Fruit fly (Drosophila melanogaster) whole organism, embryonic: Measurements from ENCODE around the gene mino.

Experiments
- B-H2 ChIP-seq: fragments of 200-800 bp; sonication (Bioruptor generic); optimal IDR thresholded peaks from 2 replicates; lab custom pipeline; 2018; ENCODE audit warnings: missing biosample characterization, mild to moderate bottlenecking, missing genetic modification characterization
- Bgb ChIP-seq: fragments of 200-800 bp; sonication (Bioruptor generic); IDR thresholded peaks from 2 replicates; pipeline ENCODE4 v1.3.6; 2022; ENCODE audit warnings: missing biosample characterization, missing genetic modification characterization; ENCODE audit not compliant: partially characterized antibody
- CG17328 ChIP-seq: fragments of 200-800 bp; sonication (Bioruptor generic); IDR thresholded peaks from 2 replicates; pipeline ENCODE4 v1.3.6; 2022; ENCODE audit warnings: missing biosample characterization, missing genetic modification characterization
- CG7372 ChIP-seq: fragments of 200-800 bp; sonication (Bioruptor generic); IDR thresholded peaks from 2 replicates; pipeline ENCODE4 v1.3.6; 2022; ENCODE audit warnings: missing biosample characterization, missing genetic modification characterization
- Dad ChIP-seq: fragments of 200-800 bp; sonication (Bioruptor generic); optimal IDR thresholded peaks from 3 replicates; lab custom pipeline; 2016; ENCODE audit warnings: missing biosample characterization, missing genetic modification characterization
- Dip3 ChIP-seq: fragments of 200-800 bp; sonication (Bioruptor generic); optimal IDR thresholded peaks from 3 replicates; lab custom pipeline; 2016; ENCODE audit warnings: missing biosample characterization, missing genetic modification characterization
- Ets65A ChIP-seq: fragments of 200-800 bp; sonication (Bioruptor generic); peaks from one replicate; lab custom pipeline; 2016; ENCODE audit warnings: missing biosample characterization, missing genetic modification characterization
- Mad ChIP-seq: fragments of 200-800 bp; sonication (Bioruptor generic); optimal IDR thresholded peaks from 2 replicates; lab custom pipeline; 2016; ENCODE audit warnings: missing biosample characterization, missing genetic modification characterization
- fd102C ChIP-seq: fragments of 200-800 bp; sonication (Bioruptor generic); optimal IDR thresholded peaks from 2 replicates; lab custom pipeline; 2018; ENCODE audit warnings: missing biosample characterization, mild to moderate bottlenecking, missing genetic modification characterization, moderate library complexity
- gfzf ChIP-seq: fragments of 200-800 bp; sonication (Bioruptor generic); optimal IDR thresholded peaks from 2 replicates; lab custom pipeline; 2016; ENCODE audit warnings: missing biosample characterization, mild to moderate bottlenecking, missing genetic modification characterization, moderate library complexity
- ham ChIP-seq: fragments of 200-800 bp; sonication (Bioruptor generic); IDR thresholded peaks from 2 replicates; pipeline ENCODE4 v1.3.6; 2022; ENCODE audit warnings: missing biosample characterization, missing genetic modification characterization
- salm ChIP-seq: fragments of 200-800 bp; sonication (Bioruptor generic); optimal IDR thresholded peaks from 2 replicates; lab custom pipeline; 2018; ENCODE audit warnings: missing biosample characterization, mild to moderate bottlenecking, missing genetic modification characterization
- sqz ChIP-seq: fragments of 200-800 bp; sonication (Bioruptor generic); optimal IDR thresholded peaks from 3 replicates; lab custom pipeline; 2018; ENCODE audit warnings: missing biosample characterization, mild to moderate bottlenecking, missing genetic modification characterization

DNA sequence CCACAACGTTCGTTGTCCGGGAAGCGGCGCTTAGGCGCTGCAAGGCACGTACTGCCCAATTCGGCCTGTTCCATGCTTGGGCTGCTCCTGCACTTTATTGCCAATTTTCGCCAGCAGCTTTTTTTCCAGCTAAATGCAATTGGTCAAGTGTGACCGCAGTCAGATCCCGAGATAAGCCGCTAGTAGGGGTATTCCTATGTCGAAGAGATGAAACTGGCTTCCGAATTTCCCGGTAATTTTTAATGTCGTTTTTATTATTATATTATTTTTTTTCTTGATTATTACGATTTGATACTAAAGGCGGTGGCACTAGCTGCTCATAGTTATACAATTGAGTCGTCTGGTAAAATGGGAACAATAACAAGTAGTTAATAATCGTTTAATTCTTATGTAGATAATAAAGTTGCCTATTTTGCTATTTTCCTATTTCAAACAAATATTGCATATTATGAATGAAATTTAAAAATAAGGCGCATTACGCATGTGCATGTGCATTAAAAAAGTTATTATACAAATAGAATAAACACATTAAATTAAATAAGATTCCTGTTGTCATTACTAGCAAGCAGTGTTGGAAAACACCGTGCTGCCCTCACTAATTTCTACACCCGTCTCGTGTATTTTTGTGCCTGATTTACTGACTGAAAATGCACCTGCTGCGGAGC lies 8.5 kb upstream of the mino start, which contains the start of the genes CG5003 and mRpS22:
- TF ChIP-seq fd102C (GFP tag; lab: Kevin White, UChicago) (no peak), gfzf (GFP tag; lab: Kevin White, UChicago) (peak; percentile 67), ham (GFP tag; lab: Robert Waterston, UW) (no peak), Dip3 (GFP tag; lab: Kevin White, UChicago) (peak; percentile 6), CG7372 (GFP tag; lab: Robert Waterston, UW) (peak; percentile 52; the same call in 1 of the 2 replicates), CG17328 (GFP tag; lab: Robert Waterston, UW) (peak; percentile 14; the same call in 1 of the 2 replicates), Mad (GFP tag; lab: Kevin White, UChicago) (peak; percentile 27), B-H2 (GFP tag; lab: Kevin White, UChicago) (peak; percentile 51), Dad (no peak), Bgb (GFP tag; lab: Robert Waterston, UW) (0 out of 2 replicates have a peak, but pooled peaks have one; percentile 37), Ets65A (GFP tag; lab: Kevin White, UChicago) (peak; percentile 87), salm (tag; lab: Kevin White, UChicago) (no peak), sqz (peak; percentile 69)
